Worm (Caenorhabditis elegans): ENCODE measurements around the gene fmo-3.

Gene fmo-3

DNA sequence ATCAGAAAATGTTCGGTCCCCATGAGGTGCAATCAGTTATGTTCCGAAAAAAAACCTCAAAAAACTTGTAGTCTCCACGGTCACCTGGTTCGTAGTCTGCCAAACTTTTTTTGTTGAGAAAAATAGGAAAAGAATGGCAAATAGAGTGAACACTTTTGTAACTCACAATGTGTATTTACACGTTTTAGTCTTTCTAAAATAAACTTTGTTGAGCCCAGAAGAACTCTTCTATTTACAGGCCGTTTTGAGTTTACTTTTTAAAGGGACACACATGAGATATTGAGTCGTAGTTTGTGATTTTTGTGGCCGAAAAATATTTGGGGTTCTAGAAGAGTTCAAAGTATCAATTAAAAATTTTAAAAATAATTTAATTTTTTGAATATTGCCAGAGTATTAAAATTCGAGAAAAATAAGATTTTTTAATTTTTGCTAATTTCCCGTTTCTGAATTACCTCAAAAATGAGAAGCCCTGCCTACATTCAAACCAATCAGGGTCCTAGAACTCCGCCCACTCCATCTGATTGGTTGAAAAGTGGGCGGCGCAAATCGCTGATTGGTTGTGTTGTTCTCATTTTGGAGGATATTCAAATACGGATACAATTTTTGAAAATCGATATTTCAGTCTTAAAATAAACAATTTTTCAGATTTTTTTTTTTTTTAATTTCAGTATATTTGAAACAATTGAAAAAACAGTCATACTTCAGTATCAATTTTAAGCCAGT, 40.2 kb downstream of the fmo-3 start:
- no peak for TF ChIP-seq unc-62 (GFP tag; optimal IDR thresholded peaks at IDR 0.05)

DNA sequence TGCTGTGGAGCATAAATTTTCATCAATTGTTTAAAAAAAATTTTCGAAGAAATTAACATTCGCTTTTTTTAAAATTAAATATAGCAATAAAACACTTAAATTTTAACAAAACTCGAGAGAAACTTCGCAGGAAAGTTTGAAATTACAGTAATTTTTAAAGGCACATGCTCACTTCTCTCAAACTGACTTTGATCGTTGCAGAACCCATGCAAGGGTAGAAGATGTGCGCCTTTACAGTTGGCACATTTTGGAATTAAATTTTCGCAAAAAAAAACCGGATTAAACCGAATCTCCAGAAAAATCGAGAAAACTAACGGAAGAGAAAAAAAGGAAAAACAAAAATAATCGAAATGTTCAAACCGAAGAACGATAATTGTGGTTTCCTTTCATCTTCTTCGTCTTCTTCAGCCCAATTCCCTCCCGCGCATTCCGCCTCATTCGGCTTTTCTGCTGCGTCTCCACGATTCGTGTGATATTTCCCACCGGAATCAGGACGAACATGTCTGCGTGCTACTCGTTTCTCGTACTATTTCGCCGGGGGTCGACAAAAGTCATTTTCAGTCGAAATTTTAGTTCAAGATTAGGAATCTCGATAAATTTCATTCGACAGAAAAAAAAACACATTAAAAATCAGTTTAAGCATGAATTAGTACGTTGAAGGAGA, 42.0 kb downstream of the fmo-3 start:
- TF ChIP-seq unc-62 (GFP tag; optimal IDR thresholded peaks at IDR 0.05) = no peak

DNA sequence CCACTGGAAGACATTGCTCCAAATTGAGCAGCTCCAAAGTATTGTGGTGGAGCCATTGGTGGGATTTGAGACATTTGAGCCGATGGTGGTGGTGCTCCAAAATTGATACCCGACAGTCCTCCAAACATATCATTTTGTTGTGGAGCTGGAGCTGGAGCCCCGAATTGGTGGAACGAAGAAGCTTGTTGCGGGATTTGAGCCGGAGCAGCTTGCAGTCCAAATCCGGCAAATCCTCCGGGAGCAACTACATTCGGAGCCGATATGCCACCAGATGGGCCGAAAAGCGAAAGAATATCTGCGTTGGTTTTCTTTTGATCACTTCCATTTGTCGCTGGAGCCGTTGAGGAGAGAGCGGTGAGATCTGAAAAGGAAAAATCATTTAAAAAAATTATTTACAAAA, 43.6 kb downstream of the fmo-3 start:
- no peak for TF ChIP-seq unc-62 (GFP tag; optimal IDR thresholded peaks at IDR 0.05)

DNA sequence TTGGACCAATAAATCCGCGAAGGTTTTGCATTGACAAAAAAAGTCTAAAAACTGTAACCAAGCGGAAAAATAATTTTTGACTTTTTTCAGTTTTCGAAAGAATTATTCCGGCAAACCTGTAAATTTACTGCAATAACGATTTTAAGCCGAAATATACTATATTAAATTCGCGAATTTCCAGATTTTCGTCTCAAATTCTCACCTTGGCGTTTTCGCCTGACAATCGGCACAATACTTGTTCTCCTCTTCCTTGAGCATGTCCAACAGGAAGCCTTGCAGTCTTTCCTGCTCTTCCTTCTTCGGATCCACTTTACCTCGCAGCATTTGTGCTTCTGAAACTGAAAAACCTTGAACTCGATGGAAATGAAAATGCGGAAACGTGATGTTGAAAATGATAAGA, 45.0 kb downstream of the fmo-3 start, which contains the start of gene smap-1:
Gene smap-1 (minus strand): TSS at position 338 of the 400 bp plus-strand sequence.
- TF ChIP-seq unc-62 (GFP tag; optimal IDR thresholded peaks at IDR 0.05) = no peak

DNA sequence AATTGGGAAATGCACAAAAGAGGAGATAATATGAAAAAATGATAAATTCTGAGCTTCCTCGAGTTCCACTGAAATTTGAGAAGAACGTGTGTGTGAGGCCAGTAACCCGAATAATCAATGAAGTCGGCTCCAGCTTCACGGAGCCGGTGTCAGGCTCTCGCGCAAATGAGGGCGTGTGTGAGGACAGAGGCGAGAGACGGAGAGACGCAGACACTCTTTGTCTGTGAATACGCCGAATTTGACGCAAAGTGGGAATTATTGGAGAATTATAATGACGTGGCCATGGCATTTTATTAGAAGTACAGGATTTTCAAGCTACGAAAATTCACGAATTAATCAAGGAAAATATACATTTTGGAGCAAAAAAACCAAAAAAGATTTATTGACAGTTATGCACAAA, 45.4 kb downstream of the fmo-3 start:
- no peak for TF ChIP-seq unc-62 (GFP tag; optimal IDR thresholded peaks at IDR 0.05)

DNA sequence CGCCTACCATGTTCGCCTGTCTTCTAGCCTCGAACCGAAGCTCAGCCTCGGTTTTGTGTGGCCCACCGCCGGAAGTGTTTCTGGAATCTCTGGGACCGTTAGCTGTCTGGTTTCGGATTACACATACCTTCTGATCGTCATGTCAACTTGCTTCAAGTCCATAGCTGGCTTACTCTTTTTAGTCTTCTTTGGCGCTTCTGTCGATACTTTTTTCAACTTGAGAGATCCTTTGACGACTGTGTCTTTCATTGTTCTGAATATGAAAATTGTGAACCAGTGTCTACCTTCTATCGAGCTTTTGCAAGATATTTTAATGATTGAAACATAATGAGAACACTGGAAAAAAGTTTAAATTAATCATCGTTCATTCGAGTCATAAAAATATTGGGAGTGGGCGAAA, 46.0 kb downstream of the fmo-3 start, which contains the start of gene K01G5.8:
Gene K01G5.8 (minus strand): TSS at position 255 of the 400 bp plus-strand sequence.
- TF ChIP-seq unc-62 (GFP tag; optimal IDR thresholded peaks at IDR 0.05) = no peak

DNA sequence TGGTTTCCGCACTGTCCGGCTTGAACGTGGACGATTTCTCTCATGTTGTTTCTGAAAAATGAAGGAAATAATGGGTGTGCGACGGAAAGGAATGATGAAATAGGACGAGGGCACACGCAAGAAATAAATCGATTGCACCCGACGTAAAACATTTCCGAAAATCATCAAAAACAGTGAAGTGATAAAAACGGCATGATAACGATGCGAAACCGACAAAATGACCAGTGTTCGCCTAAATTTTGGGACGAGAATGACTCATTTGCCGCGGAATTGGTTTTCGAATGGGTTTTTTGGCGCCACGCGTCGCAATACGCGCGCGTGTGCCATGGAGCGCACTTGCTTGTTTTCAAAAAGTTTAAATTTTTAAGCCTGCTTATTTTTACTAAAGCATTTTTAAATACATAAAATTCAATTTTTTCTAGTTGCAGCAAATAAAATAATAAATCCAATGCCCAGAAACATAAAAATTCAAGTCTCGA, 47.9 kb downstream of the fmo-3 start, which contains the start of the genes tbb-1 and rib-2:
Gene tbb-1 (minus strand): TSS at position 51 of the 479 bp plus-strand sequence.
Gene rib-2 (plus strand): TSS at position 429 of the 479 bp plus-strand sequence.
- TF ChIP-seq unc-62 (GFP tag; optimal IDR thresholded peaks at IDR 0.05) = no peak

DNA sequence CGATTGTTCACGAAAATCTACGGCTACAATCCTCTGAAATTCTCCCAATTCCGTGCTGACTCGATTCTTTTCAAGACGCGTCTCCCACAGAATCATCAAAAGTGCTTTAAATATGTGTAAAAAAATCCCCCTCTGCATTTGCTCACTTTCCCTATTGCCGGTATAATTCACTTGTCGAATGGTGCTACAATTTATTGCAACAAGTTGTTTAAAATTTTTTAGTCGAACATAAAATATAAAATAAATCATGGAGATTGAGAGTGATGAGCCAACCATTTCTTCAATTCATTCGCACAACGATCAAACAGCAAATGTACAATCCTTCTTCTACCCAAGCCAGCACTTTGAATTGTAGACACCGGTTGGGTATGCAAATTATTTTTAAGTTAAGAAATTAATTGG, 51.9 kb downstream of the fmo-3 start:
- no peak for TF ChIP-seq unc-62 (GFP tag; optimal IDR thresholded peaks at IDR 0.05)

DNA sequence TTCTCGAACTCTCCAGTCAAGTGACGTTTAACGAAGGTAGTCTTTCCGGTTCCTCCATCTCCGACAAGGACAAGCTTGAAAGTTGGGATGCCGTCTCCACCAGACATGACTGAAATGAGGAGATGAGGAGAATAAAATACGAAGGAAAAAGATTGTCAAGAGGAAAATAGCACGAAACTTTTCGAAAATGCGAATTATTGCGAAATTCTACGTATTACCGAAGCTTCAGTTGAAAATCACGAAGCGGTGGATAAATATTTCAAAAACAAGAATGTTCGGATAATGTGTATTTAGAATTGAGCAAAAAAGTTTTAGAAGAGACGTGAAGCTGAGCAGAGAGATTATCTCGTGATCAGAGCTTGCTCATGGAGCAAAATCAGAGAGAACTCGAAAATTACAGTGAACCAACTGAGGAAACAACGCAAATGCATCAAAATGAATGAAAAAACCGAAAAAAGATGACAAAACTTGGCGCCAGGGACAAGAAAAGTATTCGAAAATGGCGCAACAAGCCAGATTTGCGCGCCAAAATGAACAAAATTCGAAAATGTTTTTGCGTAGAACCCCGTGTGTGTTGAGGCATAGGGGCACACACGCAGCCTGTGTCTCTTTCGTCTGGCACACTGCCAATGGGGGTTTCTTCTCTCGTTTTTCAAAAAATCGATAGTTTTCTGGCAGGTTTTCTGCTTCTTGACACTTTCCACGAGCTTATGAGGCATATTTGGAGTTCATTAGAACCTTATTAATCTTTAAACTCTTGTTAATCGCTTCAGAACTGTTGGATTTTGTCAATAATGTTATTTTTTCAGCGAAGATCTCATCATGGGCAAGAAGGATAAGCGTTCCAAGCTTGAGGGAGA, 53.4 kb downstream of the fmo-3 start, which contains the start of the genes ran-1 and dkc-1:
Gene ran-1 (minus strand): TSS at position 109 of the 860 bp plus-strand sequence.
Gene dkc-1 (plus strand): TSS at position 810 of the 860 bp plus-strand sequence.
- TF ChIP-seq unc-62 (GFP tag; optimal IDR thresholded peaks at IDR 0.05) = no peak

All from whole organism, dauer.